Fruit fly (Drosophila melanogaster) whole organism, prepupa: ENCODE results near the gene raskol.

Experiments
- Blimp-1 ChIP-seq: fragments of 200-800 bp; sonication (Bioruptor generic); optimal IDR thresholded peaks from 3 replicates; lab custom pipeline; 2017; ENCODE audit warnings: missing biosample characterization, missing genetic modification characterization, mild to moderate bottlenecking, moderate library complexity, missing genetic modification reagents
- CG10631 ChIP-seq: fragments of 200-800 bp; sonication (Bioruptor generic); optimal IDR thresholded peaks from 2 replicates; lab custom pipeline; 2016; ENCODE audit warnings: missing biosample characterization, missing genetic modification characterization
- CG11294 ChIP-seq: fragments of 200-800 bp; sonication (Bioruptor generic); IDR thresholded peaks from 2 replicates; pipeline ENCODE4 v1.3.6; 2022; ENCODE audit warnings: missing biosample characterization, missing genetic modification characterization
- CG11762 ChIP-seq: fragments of 200-800 bp; sonication (Bioruptor generic); optimal IDR thresholded peaks from 3 replicates; lab custom pipeline; 2016; ENCODE audit warnings: missing biosample characterization, missing genetic modification characterization; ENCODE audit not compliant: insufficient read depth
- CG11902 ChIP-seq: fragments of 200-800 bp; sonication (Bioruptor generic); optimal IDR thresholded peaks from 3 replicates; lab custom pipeline; 2016; ENCODE audit warnings: missing biosample characterization, missing genetic modification characterization
- CG15336 ChIP-seq: fragments of 200-800 bp; sonication (Bioruptor generic); IDR thresholded peaks from 2 replicates; pipeline ENCODE4 v1.3.6; 2022; ENCODE audit warnings: missing biosample characterization, missing genetic modification characterization
- CG16779 ChIP-seq: fragments of 200-800 bp; sonication (Bioruptor generic); optimal IDR thresholded peaks from 3 replicates; lab custom pipeline; 2017; ENCODE audit warnings: missing biosample characterization, mild to moderate bottlenecking, missing genetic modification characterization
- CG3032 ChIP-seq: fragments of 200-800 bp; optimal IDR thresholded peaks from 2 replicates; lab custom pipeline; 2019; ENCODE audit warnings: missing biosample characterization, mild to moderate bottlenecking, missing genetic modification characterization, moderate library complexity
- CG32006 ChIP-seq: fragments of 200-800 bp; sonication (Bioruptor generic); optimal IDR thresholded peaks from 3 replicates; lab custom pipeline; 2017; ENCODE audit warnings: missing biosample characterization, mild to moderate bottlenecking, missing genetic modification characterization
- CG34406 ChIP-seq: fragments of 200-800 bp; sonication (Bioruptor generic); optimal IDR thresholded peaks from 3 replicates; lab custom pipeline; 2016; ENCODE audit warnings: missing biosample characterization, missing genetic modification characterization
- CG3919 ChIP-seq: fragments of 200-800 bp; sonication (Bioruptor generic); optimal IDR thresholded peaks from 3 replicates; lab custom pipeline; 2016; ENCODE audit warnings: missing biosample characterization, missing genetic modification characterization
- CG4318 ChIP-seq: fragments of 200-800 bp; sonication (Bioruptor generic); optimal IDR thresholded peaks from 3 replicates; lab custom pipeline; 2017; ENCODE audit warnings: missing biosample characterization, mild to moderate bottlenecking, missing genetic modification characterization
- CG6163 ChIP-seq: fragments of 200-800 bp; sonication (Bioruptor generic); IDR thresholded peaks from 3 replicates; pipeline ENCODE4 v1.3.6; 2022; ENCODE audit warnings: missing biosample characterization, missing genetic modification characterization
- CG6792 ChIP-seq: fragments of 200-800 bp; sonication (Bioruptor generic); optimal IDR thresholded peaks from 3 replicates; lab custom pipeline; 2016; ENCODE audit warnings: missing biosample characterization, missing genetic modification characterization
- CG7368 ChIP-seq: fragments of 200-800 bp; sonication (Bioruptor generic); optimal IDR thresholded peaks from 3 replicates; lab custom pipeline; 2016; ENCODE audit warnings: missing biosample characterization, missing genetic modification characterization
- CG9139 ChIP-seq: fragments of 200-800 bp; sonication (Bioruptor generic); optimal IDR thresholded peaks from 3 replicates; lab custom pipeline; 2017; ENCODE audit warnings: missing biosample characterization, mild to moderate bottlenecking, missing genetic modification characterization
- Eip75B ChIP-seq: fragments of 200-800 bp; sonication (Bioruptor generic); optimal IDR thresholded peaks from 3 replicates; lab custom pipeline; 2016; ENCODE audit warnings: missing biosample characterization, missing genetic modification characterization
- Eip78C ChIP-seq: fragments of 200-800 bp; sonication (Bioruptor generic); peaks from one replicate; lab custom pipeline; 2016; ENCODE audit warnings: missing biosample characterization, missing genetic modification characterization
- Ets21C ChIP-seq: fragments of 200-800 bp; sonication (Bioruptor generic); optimal IDR thresholded peaks from 3 replicates; lab custom pipeline; 2016; ENCODE audit warnings: missing biosample characterization, missing genetic modification characterization
- Gug ChIP-seq: fragments of 200-800 bp; sonication (Bioruptor generic); IDR thresholded peaks from 2 replicates; pipeline ENCODE4 v1.3.6; 2022; ENCODE audit warnings: missing biosample characterization, missing genetic modification characterization
- Hr39 ChIP-seq: fragments of 200-800 bp; sonication (Bioruptor generic); optimal IDR thresholded peaks from 2 replicates; lab custom pipeline; 2016; ENCODE audit warnings: missing biosample characterization, missing genetic modification characterization
- Hr4 ChIP-seq: fragments of 200-800 bp; sonication (Bioruptor generic); optimal IDR thresholded peaks from 3 replicates; lab custom pipeline; 2016; ENCODE audit warnings: missing biosample characterization, missing genetic modification characterization
- Met ChIP-seq: fragments of 200-800 bp; sonication (Bioruptor generic); optimal IDR thresholded peaks from 3 replicates; lab custom pipeline; 2016; ENCODE audit warnings: missing biosample characterization, missing genetic modification characterization
- Smox ChIP-seq: fragments of 200-800 bp; sonication (Bioruptor generic); optimal IDR thresholded peaks from 3 replicates; lab custom pipeline; 2016; ENCODE audit warnings: missing biosample characterization, missing genetic modification characterization
- Sox14 ChIP-seq: fragments of 200-800 bp; sonication (Bioruptor generic); optimal IDR thresholded peaks from 3 replicates; lab custom pipeline; 2016; ENCODE audit warnings: missing biosample characterization, missing genetic modification characterization
- achi ChIP-seq: fragments of 200-800 bp; sonication (Bioruptor generic); optimal IDR thresholded peaks from 3 replicates; lab custom pipeline; 2016; ENCODE audit warnings: missing biosample characterization, missing genetic modification characterization
- dsx ChIP-seq: fragments of 200-800 bp; optimal IDR thresholded peaks from 3 replicates; lab custom pipeline; 2019; ENCODE audit warnings: missing biosample characterization, mild to moderate bottlenecking, missing genetic modification characterization, moderate library complexity; ENCODE audit not compliant: poor library complexity, severe bottlenecking
- eg ChIP-seq: fragments of 200-800 bp; sonication (Bioruptor generic); IDR thresholded peaks from 3 replicates; pipeline ENCODE4 v1.3.6; 2022; ENCODE audit warnings: missing biosample characterization, missing genetic modification characterization
- esn ChIP-seq: fragments of 200-800 bp; sonication (Bioruptor generic); optimal IDR thresholded peaks from 2 replicates; lab custom pipeline; 2016; ENCODE audit warnings: missing biosample characterization, mild to moderate bottlenecking, missing genetic modification characterization, moderate library complexity
- fd85E ChIP-seq: fragments of 200-800 bp; sonication (Bioruptor generic); optimal IDR thresholded peaks from 3 replicates; lab custom pipeline; 2016; ENCODE audit warnings: missing biosample characterization, missing genetic modification characterization
- fkh ChIP-seq: fragments of 200-800 bp; sonication (Bioruptor generic); optimal IDR thresholded peaks from 3 replicates; lab custom pipeline; 2017; ENCODE audit warnings: missing biosample characterization, mild to moderate bottlenecking, missing genetic modification characterization, moderate library complexity
- net ChIP-seq: fragments of 200-800 bp; sonication (Bioruptor generic); optimal IDR thresholded peaks from 3 replicates; lab custom pipeline; 2016; ENCODE audit warnings: missing biosample characterization, missing genetic modification characterization
- pdm3 ChIP-seq: fragments of 200-800 bp; sonication (Bioruptor generic); optimal IDR thresholded peaks from 3 replicates; lab custom pipeline; 2016; ENCODE audit warnings: missing biosample characterization, missing genetic modification characterization
- salr ChIP-seq, 2 experiments: fragments of 200-800 bp; sonication (Bioruptor generic); optimal IDR thresholded peaks; 3 replicates each; lab custom pipeline; 2016 to 2018; ENCODE audit warnings: missing biosample characterization in 2 of 2, missing genetic modification characterization in 2 of 2, mild to moderate bottlenecking in 1 of 2
- spab ChIP-seq: fragments of 200-800 bp; sonication (Bioruptor generic); optimal IDR thresholded peaks from 2 replicates; lab custom pipeline; 2017; ENCODE audit warnings: missing biosample characterization, mild to moderate bottlenecking, missing genetic modification characterization, missing genetic modification reagents
- ss ChIP-seq, 2 experiments: fragments of 200-800 bp; sonication (Bioruptor generic); optimal IDR thresholded peaks; 2 replicates in 1 of 2; 3 replicates in 1 of 2; lab custom pipeline; 2017 to 2018; ENCODE audit warnings: mild to moderate bottlenecking in 2 of 2, missing biosample characterization in 2 of 2, missing genetic modification characterization in 2 of 2, moderate library complexity in 1 of 2
- svp ChIP-seq: fragments of 200-800 bp; sonication (Bioruptor generic); peaks from one replicate; lab custom pipeline; 2016; ENCODE audit warnings: missing biosample characterization, missing genetic modification characterization
- vri ChIP-seq: fragments of 200-800 bp; sonication (Bioruptor generic); optimal IDR thresholded peaks from 3 replicates; lab custom pipeline; 2016; ENCODE audit warnings: missing biosample characterization, mild to moderate bottlenecking, missing genetic modification characterization

raskol gene

dm6 chrX:17738989-17739388, 29.0 kb downstream of the raskol start:
- TF ChIP-seq ss (GFP tag; optimal IDR thresholded peaks at IDR 0.05; lab: Kevin White, UChicago) (peak; percentile 3 to 34), Gug (GFP tag; lab: Robert Waterston, UW) (no peak), CG3919 (peak; percentile 21), dsx (peak; percentile 17), CG11294 (GFP tag; lab: Robert Waterston, UW) (no peak), Eip78C (peak; percentile 36), CG10631 (peak; percentile 1), CG32006 (GFP tag; lab: Kevin White, UChicago) (peak; percentile 31), CG11762 (GFP tag; lab: Kevin White, UChicago) (no peak), fkh (GFP tag; lab: Kevin White, UChicago) (peak; percentile 57), eg (GFP tag; lab: Robert Waterston, UW) (0 out of 3 replicates have a peak, but pooled peaks have one; percentile 30), CG6163 (GFP tag; lab: Robert Waterston, UW) (peak; percentile 54; the same call in 2 of the 3 replicates), achi (GFP tag; lab: Kevin White, UChicago) (peak; percentile 8), CG6792 (GFP tag; lab: Kevin White, UChicago) (no peak), fd85E (GFP tag; lab: Kevin White, UChicago) (no peak), Hr4 (peak; percentile 8), pdm3 (GFP tag; lab: Kevin White, UChicago) (no peak), CG34406 (GFP tag; lab: Kevin White, UChicago) (no peak)
- TF ChIP-seq, all 60 proteins: peak for 11

DNA sequence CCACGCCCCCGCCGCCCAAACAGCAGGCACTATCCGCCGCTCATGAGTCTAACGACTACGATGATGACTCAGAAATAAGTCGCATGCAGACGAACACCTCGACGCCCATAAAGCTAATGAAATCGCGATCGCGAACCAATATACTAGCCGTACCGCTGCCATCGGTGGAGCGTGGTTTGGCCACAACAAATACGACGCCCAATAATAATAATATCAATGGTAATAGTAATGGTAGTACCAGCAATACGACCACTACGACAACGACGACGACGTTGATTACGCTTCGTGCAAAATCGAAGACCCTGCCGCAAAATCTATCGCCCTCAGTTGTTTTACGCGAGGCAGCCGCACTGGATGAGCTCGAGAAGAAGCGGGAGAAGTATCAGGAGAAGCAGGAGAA, 30.0 kb downstream of the raskol start:
- TF ChIP-seq eg (GFP tag; lab: Robert Waterston, UW) (no peak), dsx (no peak), vri (GFP tag; lab: Kevin White, UChicago) (peak; percentile 0)

DNA sequence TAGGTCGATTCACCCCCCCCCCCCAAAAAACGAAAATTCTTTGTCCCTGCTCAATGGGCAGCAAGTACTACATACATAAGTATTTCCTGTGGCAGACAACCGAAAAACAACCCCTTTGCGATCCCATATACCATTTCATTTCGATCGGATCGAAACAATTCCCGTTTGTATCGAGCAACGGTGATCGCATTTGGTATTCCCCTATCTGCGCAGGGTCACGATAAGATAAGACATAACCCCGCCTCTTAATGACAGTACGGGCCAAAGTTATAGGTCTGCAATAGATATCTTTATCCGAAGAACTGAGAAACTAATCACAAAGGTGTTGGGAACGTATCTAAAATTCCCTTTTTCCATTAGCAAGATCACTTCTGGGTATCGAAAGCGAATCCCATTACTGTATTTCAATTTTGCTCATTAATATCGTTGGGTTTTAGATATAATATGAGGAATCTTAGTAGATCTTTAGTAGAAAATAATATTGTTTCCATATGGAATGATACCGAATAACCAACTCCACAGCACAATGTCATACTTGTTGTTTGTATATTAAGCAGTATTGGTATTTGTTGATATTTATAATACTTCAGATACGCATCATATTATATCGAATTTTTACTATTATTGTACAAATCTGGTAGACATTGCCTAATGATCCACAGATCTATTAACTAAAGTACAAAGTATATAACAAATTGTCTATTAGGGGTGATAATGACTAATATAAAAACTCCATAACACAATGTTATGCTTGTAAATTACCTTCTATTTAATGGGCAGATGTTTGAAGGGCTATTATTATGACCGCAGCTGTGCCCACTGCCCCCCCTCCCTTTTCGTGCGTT, 31.3 kb downstream of the raskol start:
- TF ChIP-seq CG9139 (GFP tag; lab: Kevin White, UChicago): no peak
- peak; percentile 26 for TF ChIP-seq esn (GFP tag; lab: Kevin White, UChicago)
- TF ChIP-seq CG34406 (GFP tag; lab: Kevin White, UChicago): no peak
- TF ChIP-seq Eip75B (GFP tag; lab: Kevin White, UChicago): no peak
- no peak for TF ChIP-seq spab
- TF ChIP-seq CG10631: no peak
- peak; percentile 55 for TF ChIP-seq Eip78C
- TF ChIP-seq Smox: peak; percentile 2
- TF ChIP-seq svp (GFP tag; lab: Kevin White, UChicago): peak; percentile 68
- no peak for TF ChIP-seq Sox14 (GFP tag; lab: Kevin White, UChicago)

- no peak for TF ChIP-seq salr (GFP tag; optimal IDR thresholded peaks at IDR 0.05; lab: Kevin White, UChicago)
- peak; percentile 54 for TF ChIP-seq fkh (GFP tag; lab: Kevin White, UChicago)
Observed at dm6 chrX:17741864-17742297, 31.9 kb downstream of the raskol start.

- peak; percentile 43 for TF ChIP-seq CG16779
- peak; percentile 52 for TF ChIP-seq vri (GFP tag; lab: Kevin White, UChicago)
- peak; percentile 32 for TF ChIP-seq Ets21C (GFP tag; lab: Kevin White, UChicago)
- TF ChIP-seq CG10631: peak; percentile 72
- TF ChIP-seq CG4318 (GFP tag; lab: Kevin White, UChicago): peak; percentile 68
- TF ChIP-seq Blimp-1 (GFP tag; lab: Kevin White, UChicago): peak; percentile 42
- peak; percentile 69; the same call in 2 of the 3 replicates for TF ChIP-seq eg (GFP tag; lab: Robert Waterston, UW)
- peak; percentile 79 for TF ChIP-seq net (GFP tag; lab: Kevin White, UChicago)
- peak; percentile 72 for TF ChIP-seq CG3032
- peak; percentile 39 for TF ChIP-seq Sox14 (GFP tag; lab: Kevin White, UChicago)
- TF ChIP-seq CG15336: peak; percentile 75
- TF ChIP-seq CG11902: peak; percentile 48
- no peak for TF ChIP-seq fd85E (GFP tag; lab: Kevin White, UChicago)
- peak; percentile 50 for TF ChIP-seq CG9139 (GFP tag; lab: Kevin White, UChicago)
- peak; percentile 77 for TF ChIP-seq Met
- TF ChIP-seq CG7368: peak; percentile 51
- peak; percentile 52 for TF ChIP-seq Smox
- peak; percentile 64 for TF ChIP-seq CG6792 (GFP tag; lab: Kevin White, UChicago)
- peak; percentile 57 for TF ChIP-seq Hr39 (GFP tag; lab: Kevin White, UChicago)
- peak; percentile 79 for TF ChIP-seq CG32006 (GFP tag; lab: Kevin White, UChicago)
- peak; percentile 54 to 68 for TF ChIP-seq ss (GFP tag; optimal IDR thresholded peaks at IDR 0.05; lab: Kevin White, UChicago)
Observed at dm6 chrX:17742592-17743364, 32.8 kb downstream of the raskol start.
